Worm (Caenorhabditis elegans) whole organism, midembryonic: Measurements from ENCODE around the gene rnh-1.2.

Source experiments
- T22C8.4 ChIP-seq: fragments of 200-800 bp; sonication (Bioruptor generic); IDR thresholded peaks from 2 replicates; pipeline ENCODE4 v1.3.6; 2022; ENCODE audit warnings: missing genetic modification characterization, missing compliant biosample characterization
- flt-1 ChIP-seq: fragments of 200-800 bp; sonication (Bioruptor generic); IDR thresholded peaks from 2 replicates; pipeline ENCODE4 v1.3.6; 2022; ENCODE audit warnings: missing genetic modification characterization, missing compliant biosample characterization
- ref-1 ChIP-seq: fragments of 200-800 bp; sonication (Bioruptor generic); conservative IDR thresholded peaks from 2 replicates; pipeline ENCODE4 v1.3.6; 2022; ENCODE audit warnings: missing genetic modification reagents, missing genetic modification characterization, missing compliant biosample characterization
- tab-1 ChIP-seq: fragments of 200-800 bp; sonication (Bioruptor generic); IDR thresholded peaks from 2 replicates; pipeline ENCODE4 v1.3.6; 2022; ENCODE audit warnings: missing genetic modification characterization, missing compliant biosample characterization

- no peak for TF ChIP-seq T22C8.4
- no peak for TF ChIP-seq tab-1 (GFP tag; lab: Robert Waterston, UW)
- TF ChIP-seq flt-1 (GFP tag; lab: Robert Waterston, UW): no peak
- no peak for TF ChIP-seq ref-1
These were observed 44.4 kb upstream of the rnh-1.2 start, which contains the start of gene algn-8 for ce11 chrII:9886216-9886615.
